Fruit fly (Drosophila melanogaster): ENCODE results near the gene SamDC.

dm6 chr2L:10305538-10306147 is 33.6 kb upstream of the SamDC start:
- no peak for TF ChIP-seq CG8159 (tag; optimal IDR thresholded peaks at IDR 0.05)
- TF ChIP-seq fd96Ca (GFP tag; IDR thresholded peaks at IDR 0.05) = no peak
- no peak for TF ChIP-seq CG15710 (tag; optimal IDR thresholded peaks at IDR 0.05)

Measured in whole organism, pupa.